Fruit fly (Drosophila melanogaster) whole organism, embryonic: Measurements from ENCODE around the gene msd1.

Experiments used
- Atf3 ChIP-seq: fragments of 200-800 bp; sonication (Bioruptor generic); optimal IDR thresholded peaks from 3 replicates; lab custom pipeline; 2016; ENCODE audit warnings: missing biosample characterization, missing genetic modification characterization
- B-H2 ChIP-seq: fragments of 200-800 bp; sonication (Bioruptor generic); optimal IDR thresholded peaks from 2 replicates; lab custom pipeline; 2018; ENCODE audit warnings: missing biosample characterization, mild to moderate bottlenecking, missing genetic modification characterization
- CG10209 ChIP-seq: fragments of 200-800 bp; sonication (Bioruptor generic); optimal IDR thresholded peaks from 3 replicates; lab custom pipeline; 2017; ENCODE audit warnings: missing biosample characterization, mild to moderate bottlenecking, missing genetic modification characterization, missing genetic modification reagents
- CG12744 ChIP-seq: fragments of 200-800 bp; sonication (Bioruptor generic); optimal IDR thresholded peaks from 2 replicates; lab custom pipeline; 2016; ENCODE audit warnings: missing biosample characterization, missing genetic modification characterization
- CG13624 ChIP-seq: fragments of 200-800 bp; sonication (Bioruptor generic); optimal IDR thresholded peaks from 2 replicates; lab custom pipeline; 2016; ENCODE audit warnings: missing biosample characterization, missing genetic modification characterization
- CG14710 ChIP-seq: fragments of 200-800 bp; sonication (Bioruptor generic); optimal IDR thresholded peaks from 3 replicates; lab custom pipeline; 2019; ENCODE audit warnings: missing biosample characterization, mild to moderate bottlenecking, missing genetic modification characterization, moderate library complexity
- CG15073 ChIP-seq: fragments of 200-800 bp; sonication (Bioruptor generic); optimal IDR thresholded peaks from 2 replicates; lab custom pipeline; 2016; ENCODE audit warnings: missing biosample characterization, missing genetic modification characterization
- CG1529 ChIP-seq: fragments of 200-800 bp; sonication (Bioruptor generic); optimal IDR thresholded peaks from 3 replicates; lab custom pipeline; 2018; ENCODE audit warnings: missing biosample characterization, missing genetic modification characterization
- CG15696 ChIP-seq: fragments of 200-800 bp; sonication (Bioruptor generic); optimal IDR thresholded peaks from 2 replicates; lab custom pipeline; 2019; ENCODE audit warnings: missing biosample characterization, mild to moderate bottlenecking, missing genetic modification characterization, moderate library complexity
- CG1602 ChIP-seq: fragments of 200-800 bp; sonication (Bioruptor generic); optimal IDR thresholded peaks from 3 replicates; lab custom pipeline; 2016; ENCODE audit warnings: missing biosample characterization, missing genetic modification characterization
- CG17829 ChIP-seq: fragments of 200-800 bp; optimal IDR thresholded peaks from 2 replicates; lab custom pipeline; 2019; ENCODE audit warnings: missing biosample characterization, mild to moderate bottlenecking, missing genetic modification characterization, moderate library complexity
- CG18764 ChIP-seq: fragments of 200-800 bp; sonication (Bioruptor generic); optimal IDR thresholded peaks from 3 replicates; lab custom pipeline; 2016; ENCODE audit warnings: missing biosample characterization, missing genetic modification characterization
- CG2120 ChIP-seq: fragments of 200-800 bp; sonication (Bioruptor generic); optimal IDR thresholded peaks from 3 replicates; lab custom pipeline; 2016; ENCODE audit warnings: missing biosample characterization, missing genetic modification characterization
- CG2202 ChIP-seq: fragments of 200-800 bp; sonication (Bioruptor generic); optimal IDR thresholded peaks from 2 replicates; lab custom pipeline; 2018; ENCODE audit warnings: missing biosample characterization, mild to moderate bottlenecking, missing genetic modification characterization
- CG30431 ChIP-seq: fragments of 200-800 bp; sonication (Bioruptor generic); optimal IDR thresholded peaks from 2 replicates; lab custom pipeline; 2017; ENCODE audit warnings: missing biosample characterization, missing genetic modification characterization
- CG3281 ChIP-seq: fragments of 200-800 bp; sonication (Bioruptor generic); optimal IDR thresholded peaks from 3 replicates; lab custom pipeline; 2017; ENCODE audit warnings: missing biosample characterization, mild to moderate bottlenecking, missing genetic modification characterization
- CG4328 ChIP-seq: fragments of 200-800 bp; sonication (Bioruptor generic); optimal IDR thresholded peaks from 3 replicates; lab custom pipeline; 2017; ENCODE audit warnings: missing biosample characterization, missing genetic modification reagents, missing genetic modification characterization
- CG6813 ChIP-seq: fragments of 200-800 bp; sonication (Bioruptor generic); optimal IDR thresholded peaks from 2 replicates; lab custom pipeline; 2017; ENCODE audit warnings: missing biosample characterization, missing genetic modification characterization, mild to moderate bottlenecking, moderate library complexity, missing genetic modification reagents
- CG7556 ChIP-seq: fragments of 200-800 bp; sonication (Bioruptor generic); optimal IDR thresholded peaks from 2 replicates; lab custom pipeline; 2017; ENCODE audit warnings: missing biosample characterization, mild to moderate bottlenecking, missing genetic modification characterization
- CG7928 ChIP-seq: fragments of 200-800 bp; sonication (Bioruptor generic); optimal IDR thresholded peaks from 2 replicates; lab custom pipeline; 2017; ENCODE audit warnings: missing biosample characterization, mild to moderate bottlenecking, missing genetic modification characterization
- CG8359 ChIP-seq: fragments of 200-800 bp; sonication (Bioruptor generic); optimal IDR thresholded peaks from 2 replicates; lab custom pipeline; 2017; ENCODE audit warnings: missing biosample characterization, mild to moderate bottlenecking, missing genetic modification characterization, borderline replicate concordance
- CG9215 ChIP-seq: fragments of 200-800 bp; sonication (Bioruptor generic); IDR thresholded peaks from 2 replicates; pipeline ENCODE4 v1.3.6; 2022; ENCODE audit warnings: missing biosample characterization, missing genetic modification characterization
- CrebB ChIP-seq: fragments of 200-800 bp; sonication (Bioruptor generic); optimal IDR thresholded peaks from 3 replicates; lab custom pipeline; 2018; ENCODE audit warnings: missing biosample characterization, mild to moderate bottlenecking, missing genetic modification characterization
- Doc3 ChIP-seq: fragments of 200-800 bp; sonication (Bioruptor generic); IDR thresholded peaks from 3 replicates; pipeline ENCODE4 v1.3.6; 2022; ENCODE audit warnings: missing biosample characterization, missing genetic modification characterization; ENCODE audit not compliant: partially characterized antibody
- E2f2 ChIP-seq: fragments of 200-800 bp; sonication (Bioruptor generic); IDR thresholded peaks from 2 replicates; pipeline ENCODE4 v1.3.6; 2022; ENCODE audit warnings: missing biosample characterization, missing genetic modification characterization
- Lhr ChIP-seq: fragments of 200-800 bp; sonication (Bioruptor generic); optimal IDR thresholded peaks from 3 replicates; lab custom pipeline; 2017; ENCODE audit warnings: mild to moderate bottlenecking, missing biosample characterization, missing genetic modification reagents, missing genetic modification characterization
- Lim3 ChIP-seq: fragments of 200-800 bp; sonication (Bioruptor generic); IDR thresholded peaks from 2 replicates; pipeline ENCODE4 v1.3.6; 2022; ENCODE audit warnings: missing biosample characterization, missing genetic modification characterization
- NC2β ChIP-seq: fragments of 200-800 bp; sonication (Bioruptor generic); optimal IDR thresholded peaks from 2 replicates; lab custom pipeline; 2016; ENCODE audit warnings: missing biosample characterization, missing genetic modification characterization
- Nf-YB ChIP-seq: fragments of 200-800 bp; sonication (Bioruptor generic); optimal IDR thresholded peaks from 3 replicates; lab custom pipeline; 2019; ENCODE audit warnings: missing biosample characterization, mild to moderate bottlenecking, missing genetic modification characterization, moderate library complexity
- Oaz ChIP-seq: fragments of 200-800 bp; sonication (Bioruptor generic); IDR thresholded peaks from 2 replicates; pipeline ENCODE4 v1.3.6; 2022; ENCODE audit warnings: missing biosample characterization, missing genetic modification characterization
- Ravus ChIP-seq: fragments of 200-800 bp; sonication (Bioruptor generic); IDR thresholded peaks from 2 replicates; pipeline ENCODE4 v1.3.6; 2022; ENCODE audit warnings: missing biosample characterization, missing genetic modification characterization
- Spps ChIP-seq: fragments of 200-800 bp; sonication (Bioruptor generic); optimal IDR thresholded peaks from 2 replicates; lab custom pipeline; 2018; ENCODE audit warnings: missing biosample characterization, mild to moderate bottlenecking, missing genetic modification characterization
- Xrp1 ChIP-seq: fragments of 200-800 bp; sonication (Bioruptor generic); IDR thresholded peaks from 2 replicates; pipeline ENCODE4 v1.3.6; 2022; ENCODE audit warnings: missing biosample characterization, missing genetic modification characterization
- ap ChIP-seq: fragments of 200-800 bp; sonication (Bioruptor generic); IDR thresholded peaks from 2 replicates; pipeline ENCODE4 v1.3.6; 2022; ENCODE audit warnings: missing biosample characterization, missing genetic modification characterization
- bab2 ChIP-seq: fragments of 200-800 bp; sonication (Bioruptor generic); optimal IDR thresholded peaks from 2 replicates; lab custom pipeline; 2016; ENCODE audit warnings: missing biosample characterization, missing genetic modification characterization
- cas ChIP-seq: fragments of 200-800 bp; sonication (Bioruptor generic); IDR thresholded peaks from 2 replicates; pipeline ENCODE4 v1.3.6; 2022; ENCODE audit warnings: missing biosample characterization, missing genetic modification characterization
- chinmo ChIP-seq: fragments of 200-800 bp; sonication (Bioruptor generic); IDR thresholded peaks from 4 replicates; pipeline ENCODE4 v1.3.6; 2022; ENCODE audit warnings: missing biosample characterization, missing genetic modification characterization; ENCODE audit not compliant: partially characterized antibody
- dmrt99B ChIP-seq: fragments of 200-800 bp; sonication (Bioruptor generic); optimal IDR thresholded peaks from 2 replicates; lab custom pipeline; 2018; ENCODE audit warnings: missing biosample characterization, mild to moderate bottlenecking, missing genetic modification characterization, moderate library complexity
- gro ChIP-seq: fragments of 200-800 bp; sonication (Bioruptor generic); optimal IDR thresholded peaks from 2 replicates; lab custom pipeline; 2016; ENCODE audit warnings: missing biosample characterization, missing genetic modification characterization
- klu ChIP-seq: fragments of 200-800 bp; sonication (Bioruptor generic); IDR thresholded peaks from 2 replicates; pipeline ENCODE4 v1.3.6; 2022; ENCODE audit warnings: missing biosample characterization, missing genetic modification characterization
- lilli ChIP-seq: fragments of 200-800 bp; sonication (Bioruptor generic); optimal IDR thresholded peaks from 3 replicates; lab custom pipeline; 2016; ENCODE audit warnings: missing biosample characterization, missing genetic modification characterization
- mam ChIP-seq: fragments of 200-800 bp; sonication (Bioruptor generic); optimal IDR thresholded peaks from 3 replicates; lab custom pipeline; 2016; ENCODE audit warnings: missing biosample characterization, missing genetic modification characterization
- nom ChIP-seq: fragments of 200-800 bp; sonication (Bioruptor generic); optimal IDR thresholded peaks from 2 replicates; lab custom pipeline; 2017; ENCODE audit warnings: missing biosample characterization, missing genetic modification characterization, mild to moderate bottlenecking, moderate library complexity, missing genetic modification reagents
- org-1 ChIP-seq: fragments of 200-800 bp; sonication (Bioruptor generic); optimal IDR thresholded peaks from 2 replicates; lab custom pipeline; 2017; ENCODE audit warnings: missing biosample characterization, missing genetic modification characterization
- pho ChIP-seq: fragments of 200-800 bp; sonication (Bioruptor generic); optimal IDR thresholded peaks from 2 replicates; lab custom pipeline; 2016; ENCODE audit warnings: missing biosample characterization, missing genetic modification characterization
- sr ChIP-seq: fragments of 200-800 bp; sonication (Bioruptor generic); IDR thresholded peaks from 3 replicates; pipeline ENCODE4 v1.3.6; 2022; ENCODE audit warnings: missing biosample characterization, missing genetic modification characterization
- tna ChIP-seq: fragments of 200-800 bp; sonication (Bioruptor generic); IDR thresholded peaks from 2 replicates; pipeline ENCODE4 v1.3.6; 2022; ENCODE audit warnings: missing biosample characterization, missing genetic modification characterization; ENCODE audit not compliant: partially characterized antibody
- trh ChIP-seq: fragments of 200-800 bp; sonication (Bioruptor generic); optimal IDR thresholded peaks from 2 replicates; lab custom pipeline; 2016; ENCODE audit warnings: missing biosample characterization, missing genetic modification characterization
- vfl ChIP-seq: fragments of 200-800 bp; sonication (Bioruptor generic); optimal IDR thresholded peaks from 2 replicates; lab custom pipeline; 2016; ENCODE audit warnings: missing biosample characterization, missing genetic modification characterization

The msd1 gene

dm6 chr3L:1313039-1313766 lies 18.3 kb upstream of the msd1 start, which contains the start of the genes sturkopf and Herc4 (continued):
- TF ChIP-seq vfl (GFP tag; lab: Kevin White, UChicago), result peak; percentile 85
- peak; percentile 89 for TF ChIP-seq pho
- peak; percentile 68 for TF ChIP-seq CG3281
- TF ChIP-seq chinmo (GFP tag; lab: Robert Waterston, UW), result no peak
- no peak for TF ChIP-seq CrebB
- TF ChIP-seq CG7928 (GFP tag; lab: Kevin White, UChicago), result peak; percentile 95
- no peak for TF ChIP-seq Ravus (GFP tag; lab: Robert Waterston, UW)
- peak; percentile 92 for TF ChIP-seq CG7556 (GFP tag; lab: Kevin White, UChicago)
- TF ChIP-seq CG9215, result peak; percentile 61; the same call in 1 of the 2 replicates
- 0 out of 2 replicates have a peak, but pooled peaks have one; percentile 46 for TF ChIP-seq Xrp1
- TF ChIP-seq ap (GFP tag; lab: Robert Waterston, UW), result 0 out of 2 replicates have a peak, but pooled peaks have one; percentile 21
- TF ChIP-seq CG30431, result peak; percentile 3
- TF ChIP-seq cas (GFP tag; lab: Robert Waterston, UW), result peak; percentile 12; the same call in 1 of the 2 replicates
- TF ChIP-seq Doc3, result no peak
- TF ChIP-seq Atf3 (GFP tag; lab: Kevin White, UChicago), result peak; percentile 50
- TF ChIP-seq CG15073 (GFP tag; lab: Kevin White, UChicago), result no peak
- no peak for TF ChIP-seq Spps
- TF ChIP-seq CG12744 (GFP tag; lab: Kevin White, UChicago), result peak; percentile 23
- TF ChIP-seq CG8359 (GFP tag; lab: Kevin White, UChicago), result no peak
- peak; percentile 72 for TF ChIP-seq gro
- peak; percentile 25 for TF ChIP-seq CG1529 (GFP tag; lab: Kevin White, UChicago)
- peak; percentile 71 for TF ChIP-seq klu (GFP tag; lab: Robert Waterston, UW)
- TF ChIP-seq org-1 (GFP tag; lab: Kevin White, UChicago), result peak; percentile 67
- peak; percentile 69 for TF ChIP-seq bab2 (GFP tag; lab: Kevin White, UChicago)
- TF ChIP-seq CG15696, result peak; percentile 24
- 0 out of 2 replicates have a peak, but pooled peaks have one; percentile 16 for TF ChIP-seq Oaz (GFP tag; lab: Robert Waterston, UW)
- TF ChIP-seq NC2β (GFP tag; lab: Kevin White, UChicago), result peak; percentile 54
- peak; percentile 74 for TF ChIP-seq B-H2 (GFP tag; lab: Kevin White, UChicago)
- TF ChIP-seq trh, result peak; percentile 48
- TF ChIP-seq CG1602, result peak; percentile 62
- TF ChIP-seq CG6813 (GFP tag; lab: Kevin White, UChicago), result no peak
- peak; percentile 76 for TF ChIP-seq CG14710 (tag; lab: Kevin White, UChicago)
- TF ChIP-seq CG10209 (GFP tag; lab: Kevin White, UChicago), result peak; percentile 66
- TF ChIP-seq CG2202 (tag; lab: Kevin White, UChicago), result no peak
- peak; percentile 87 for TF ChIP-seq CG2120
- TF ChIP-seq CG13624 (GFP tag; lab: Kevin White, UChicago), result peak; percentile 78
- TF ChIP-seq E2f2, result peak; percentile 38; the same call in 1 of the 2 replicates
- TF ChIP-seq CG18764 (GFP tag; lab: Kevin White, UChicago), result no peak
- peak; percentile 6 for TF ChIP-seq Lhr (GFP tag; lab: Kevin White, UChicago)
- TF ChIP-seq Nf-YB, result peak; percentile 49
- TF ChIP-seq Lim3 (GFP tag; lab: Robert Waterston, UW), result no peak
- TF ChIP-seq sr, result no peak
- TF ChIP-seq CG4328 (GFP tag; lab: Kevin White, UChicago), result peak; percentile 58
- TF ChIP-seq tna (GFP tag; lab: Robert Waterston, UW), result 0 out of 2 replicates have a peak, but pooled peaks have one; percentile 10
- TF ChIP-seq mam, result peak; percentile 96
- peak; percentile 67 for TF ChIP-seq CG17829 (tag; lab: Kevin White, UChicago)
- TF ChIP-seq lilli (GFP tag; lab: Kevin White, UChicago), result peak; percentile 80
- TF ChIP-seq dmrt99B (tag; lab: Kevin White, UChicago), result no peak
- peak; percentile 23 for TF ChIP-seq nom (GFP tag; lab: Kevin White, UChicago)
